Fruit fly (Drosophila melanogaster): ENCODE measurements around the gene CG34355.

DNA sequence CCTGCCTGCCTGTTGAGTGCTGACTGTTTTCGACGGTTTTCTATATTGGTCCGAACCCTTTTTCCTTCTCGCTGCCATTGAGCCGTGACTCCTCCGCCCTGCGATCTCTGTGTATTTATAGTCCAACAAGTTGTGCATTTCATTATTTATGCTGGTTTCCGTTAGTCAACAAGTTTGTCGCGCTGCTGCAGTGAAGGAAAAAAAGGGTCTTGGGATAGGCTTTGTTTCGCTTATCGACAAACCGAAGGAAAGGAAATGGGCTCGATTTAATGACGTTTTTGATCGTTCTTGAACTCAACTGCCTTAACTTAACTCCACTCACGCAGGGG lies 16.1 kb upstream of the CG34355 start:
- TF ChIP-seq CTCF (optimal IDR thresholded peaks at IDR 0.05) (no peak), CG8478 (optimal IDR thresholded peaks at IDR 0.05) (no peak)
